Worm (Caenorhabditis elegans): ENCODE results near the gene Y80D3A.8.

DNA sequence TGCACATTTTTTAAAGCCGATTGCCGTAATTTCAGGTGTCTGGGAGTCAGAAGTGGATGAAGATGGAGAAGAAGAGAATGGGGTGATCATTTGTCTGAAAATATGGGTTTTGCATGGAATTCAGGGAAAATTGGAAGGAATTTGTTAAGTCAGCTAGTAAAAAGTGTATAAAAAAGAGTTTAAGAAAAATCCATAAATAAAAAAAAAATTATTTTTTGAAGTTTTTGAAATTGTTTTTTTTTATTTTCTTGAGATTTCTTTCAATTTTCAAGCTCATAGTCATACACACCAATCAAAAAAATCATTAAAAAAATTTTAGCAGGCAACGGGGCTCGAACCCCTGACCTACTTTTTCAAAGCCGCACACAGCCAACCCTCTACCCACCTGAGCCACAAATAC is 40.0 kb upstream of the Y80D3A.8 start, which contains the start of gene nhr-243:
- TF ChIP-seq ttx-3 (tag; optimal IDR thresholded peaks at IDR 0.05): no peak
- no peak for TF ChIP-seq ama-1 (optimal IDR thresholded peaks at IDR 0.05)
- no peak for TF ChIP-seq nhr-11 (tag; optimal IDR thresholded peaks at IDR 0.05)
- TF ChIP-seq C08G9.2 (tag; optimal IDR thresholded peaks at IDR 0.05): no peak
- no peak for TF ChIP-seq tbx-2 (tag; optimal IDR thresholded peaks at IDR 0.05)
- TF ChIP-seq hlh-30 (tag; optimal IDR thresholded peaks at IDR 0.05; ENCODE audit: insufficient read depth): no peak
